Worm (Caenorhabditis elegans) whole organism, mixed stage, embryonic: Measurements from ENCODE around the gene plpp-1.2.
A peak's percentile ranks its signal among the peaks of the same experiment; 100 is the strongest.

Experiments
- M03D4.4 ChIP-seq: sonication (generic microtip); optimal IDR thresholded peaks from 2 replicates; lab custom pipeline; 2017; ENCODE audit warnings: mild to moderate bottlenecking, missing genetic modification characterization, missing compliant biosample characterization
- bed-3 ChIP-seq: fragments of 200-800 bp; sonication (Bioruptor generic); optimal IDR thresholded peaks from 3 replicates; lab custom pipeline; 2018; ENCODE audit warnings: mild to moderate bottlenecking, missing genetic modification characterization, moderate library complexity, missing compliant biosample characterization
- blmp-1 ChIP-seq: fragments of 150-350 bp; optimal IDR thresholded peaks from 2 replicates; lab custom pipeline; 2014; ENCODE audit warnings: missing biosample characterization, missing genetic modification characterization
- ceh-39 ChIP-seq: fragments of 150-350 bp; optimal IDR thresholded peaks from 2 replicates; lab custom pipeline; 2014; ENCODE audit warnings: missing biosample characterization, missing genetic modification characterization
- ceh-43 ChIP-seq: fragments of 200-800 bp; sonication (Bioruptor generic); optimal IDR thresholded peaks from 2 replicates; lab custom pipeline; 2018; ENCODE audit warnings: mild to moderate bottlenecking, missing genetic modification characterization, moderate library complexity, missing compliant biosample characterization
- ceh-83 ChIP-seq: fragments of 200-800 bp; sonication (Bioruptor generic); optimal IDR thresholded peaks from 2 replicates; lab custom pipeline; 2018; ENCODE audit warnings: mild to moderate bottlenecking, missing genetic modification characterization, missing compliant biosample characterization
- ces-1 ChIP-seq: fragments of 150-350 bp; optimal IDR thresholded peaks from 2 replicates; lab custom pipeline; 2014; ENCODE audit warnings: missing biosample characterization, missing genetic modification reagents, missing genetic modification characterization
- cnd-1 ChIP-seq: fragments of 200-800 bp; sonication (Bioruptor generic); optimal IDR thresholded peaks from 2 replicates; lab custom pipeline; 2018; ENCODE audit warnings: mild to moderate bottlenecking, missing genetic modification characterization, missing compliant biosample characterization
- elt-1 ChIP-seq: sonication (generic microtip); optimal IDR thresholded peaks from 2 replicates; lab custom pipeline; 2017; ENCODE audit warnings: missing genetic modification characterization, mild to moderate bottlenecking, missing compliant biosample characterization, antibody characterized with exemption, moderate library complexity, borderline replicate concordance; ENCODE audit not compliant: insufficient read depth
- elt-3 ChIP-seq: fragments of 150-350 bp; optimal IDR thresholded peaks from 2 replicates; lab custom pipeline; 2014; ENCODE audit warnings: missing biosample characterization, missing genetic modification characterization
- flh-1 ChIP-seq: fragments of 200-800 bp; sonication (Bioruptor generic); optimal IDR thresholded peaks from 2 replicates; lab custom pipeline; 2018; ENCODE audit warnings: mild to moderate bottlenecking, missing genetic modification characterization, moderate library complexity, missing compliant biosample characterization
- ham-2 ChIP-seq: fragments of 200-800 bp; sonication (Bioruptor generic); optimal IDR thresholded peaks from 2 replicates; lab custom pipeline; 2018; ENCODE audit warnings: mild to moderate bottlenecking, missing genetic modification characterization, missing compliant biosample characterization
- lin-13 ChIP-seq: fragments of 150-350 bp; optimal IDR thresholded peaks from 2 replicates; lab custom pipeline; 2014; ENCODE audit warnings: missing biosample characterization, missing genetic modification characterization
- lin-32 ChIP-seq: fragments of 200-800 bp; sonication (Bioruptor generic); optimal IDR thresholded peaks from 2 replicates; lab custom pipeline; 2018; ENCODE audit warnings: mild to moderate bottlenecking, missing genetic modification characterization, missing compliant biosample characterization
- lsy-2 ChIP-seq: fragments of 150-350 bp; optimal IDR thresholded peaks from 2 replicates; lab custom pipeline; 2014; ENCODE audit warnings: missing biosample characterization, missing genetic modification characterization
- mep-1 ChIP-seq: fragments of 150-350 bp; optimal IDR thresholded peaks from 2 replicates; lab custom pipeline; 2017; ENCODE audit warnings: missing biosample characterization, missing genetic modification reagents, missing genetic modification characterization, inconsistent platforms
- mls-2 ChIP-seq: sonication (generic microtip); optimal IDR thresholded peaks from 2 replicates; lab custom pipeline; 2016; ENCODE audit warnings: mild to moderate bottlenecking, missing genetic modification characterization, moderate library complexity, missing compliant biosample characterization
- nhr-2 ChIP-seq: fragments of 150-350 bp; optimal IDR thresholded peaks from 2 replicates; lab custom pipeline; 2014; ENCODE audit warnings: missing biosample characterization, missing genetic modification characterization
- nhr-28 ChIP-seq: fragments of 150-350 bp; optimal IDR thresholded peaks from 2 replicates; lab custom pipeline; 2014; ENCODE audit warnings: missing biosample characterization, missing genetic modification characterization
- pha-4 ChIP-seq: fragments of 150-350 bp; optimal IDR thresholded peaks from 2 replicates; lab custom pipeline; 2018; ENCODE audit warnings: missing biosample characterization, missing genetic modification reagents, missing genetic modification characterization
- sem-2 ChIP-seq: fragments of 200-800 bp; sonication (Bioruptor generic); optimal IDR thresholded peaks from 2 replicates; lab custom pipeline; 2018; ENCODE audit warnings: mild to moderate bottlenecking, missing genetic modification characterization, missing compliant biosample characterization
- snpc-4 ChIP-seq: fragments of 150-350 bp; optimal IDR thresholded peaks from 2 replicates; lab custom pipeline; 2014; ENCODE audit warnings: missing biosample characterization, missing genetic modification characterization
- sptf-1 ChIP-seq: sonication (generic microtip); optimal IDR thresholded peaks from 2 replicates; lab custom pipeline; 2017; ENCODE audit warnings: mild to moderate bottlenecking, missing genetic modification characterization, moderate library complexity, missing compliant biosample characterization
- tbx-8 ChIP-seq: fragments of 200-800 bp; sonication (Bioruptor generic); optimal IDR thresholded peaks from 2 replicates; lab custom pipeline; 2018; ENCODE audit warnings: mild to moderate bottlenecking, missing genetic modification characterization, moderate library complexity, missing compliant biosample characterization
- unc-120 ChIP-seq: sonication (generic microtip); optimal IDR thresholded peaks from 2 replicates; lab custom pipeline; 2017; ENCODE audit warnings: missing genetic modification characterization, missing compliant biosample characterization; ENCODE audit not compliant: poor library complexity, severe bottlenecking
- unc-39 ChIP-seq: fragments of 150-350 bp; optimal IDR thresholded peaks from 2 replicates; lab custom pipeline; 2014; ENCODE audit warnings: missing biosample characterization, missing genetic modification characterization
- unc-62 ChIP-seq: fragments of 150-350 bp; optimal IDR thresholded peaks from 2 replicates; lab custom pipeline; 2014; ENCODE audit warnings: missing biosample characterization, missing genetic modification reagents, missing genetic modification characterization
- zip-8 ChIP-seq: fragments of 150-350 bp; optimal IDR thresholded peaks from 2 replicates; lab custom pipeline; 2014; ENCODE audit warnings: missing biosample characterization, missing genetic modification characterization

The plpp-1.2 gene

DNA sequence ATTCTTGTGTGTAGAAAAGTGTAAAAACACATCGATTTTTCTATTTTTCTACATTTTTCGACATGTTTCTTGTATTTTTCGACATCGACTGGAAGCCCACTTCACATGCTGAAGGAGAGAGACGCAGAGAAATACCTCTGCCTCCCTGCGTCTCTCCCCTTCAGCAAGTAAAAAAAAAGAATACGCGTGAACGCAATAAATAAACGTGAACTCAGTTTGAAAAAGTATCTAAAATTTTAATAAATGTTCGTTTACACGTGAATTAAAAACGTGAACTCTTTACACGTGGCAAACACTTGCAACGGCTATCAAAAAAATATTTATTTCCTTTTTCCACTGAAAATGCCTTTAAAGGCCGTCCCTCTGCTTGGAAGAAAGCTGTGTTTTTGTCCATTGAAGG, 17.6 kb downstream of the plpp-1.2 start, which contains the start of gene R05G9.1:
Gene R05G9.1, plus strand, starts transcription at position 343 of the 400 bp plus-strand sequence.
- TF ChIP-seq M03D4.4 (tag; lab: Kevin White, UChicago) (no peak), flh-1 (GFP tag; lab: Kevin White, UChicago) (no peak)

DNA sequence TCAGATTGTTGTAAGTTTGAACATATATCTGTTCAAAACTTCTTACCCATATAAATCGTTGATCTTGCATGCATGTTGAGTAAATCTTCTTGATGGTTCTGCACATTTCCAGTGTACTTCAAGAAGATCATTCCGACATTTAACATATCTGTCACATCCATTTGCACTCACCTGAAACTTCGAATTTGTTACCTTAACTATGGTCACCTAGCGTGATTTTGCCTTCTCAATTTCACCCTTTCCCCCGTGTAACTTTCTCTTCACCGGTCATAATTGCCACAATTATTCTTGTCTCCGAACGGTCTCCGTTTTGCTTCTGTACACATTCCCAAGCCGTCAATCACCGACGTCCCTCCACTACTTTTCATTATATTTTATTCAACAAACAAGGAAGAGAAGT, 28.1 kb downstream of the plpp-1.2 start:
- TF ChIP-seq mls-2 (tag; lab: Kevin White, UChicago) (no peak), ceh-83 (GFP tag; lab: Kevin White, UChicago) (no peak), nhr-28 (tag; lab: Kevin White, UChicago) (no peak), snpc-4 (tag; lab: Kevin White, UChicago) (no peak), lin-32 (no peak), ham-2 (GFP tag; lab: Kevin White, UChicago) (no peak)

DNA sequence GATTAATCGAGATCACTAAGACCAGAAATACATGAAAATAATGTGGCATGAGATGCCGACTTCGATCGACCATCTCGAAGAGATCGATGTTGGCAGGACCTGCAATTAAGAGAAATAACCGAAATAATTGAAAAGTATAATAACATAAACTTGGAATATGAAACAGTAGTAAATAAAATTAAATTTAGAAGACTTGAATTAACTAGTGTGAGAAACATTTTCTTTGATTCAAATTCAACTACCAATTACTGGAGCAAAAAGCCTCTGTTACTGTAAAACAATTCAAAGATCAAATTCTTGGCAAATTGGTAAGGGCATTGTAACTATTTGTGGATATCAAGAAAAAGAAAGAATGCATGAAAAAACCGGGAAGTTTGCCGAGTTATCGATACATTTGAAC, 28.6 kb downstream of the plpp-1.2 start, which contains the start of gene R05G9R.1:
Gene R05G9R.1, minus strand, starts transcription at position 101 of the 400 bp plus-strand sequence.
- no peak for TF ChIP-seq unc-62 (GFP tag; lab: Kevin White, UChicago)
- no peak for TF ChIP-seq sem-2 (GFP tag; lab: Kevin White, UChicago)
- no peak for TF ChIP-seq lsy-2 (tag; lab: Kevin White, UChicago)
- TF ChIP-seq tbx-8 (GFP tag; lab: Kevin White, UChicago): no peak
- no peak for TF ChIP-seq unc-39 (tag; lab: Kevin White, UChicago)
- no peak for TF ChIP-seq nhr-2
- no peak for TF ChIP-seq zip-8
- TF ChIP-seq ham-2 (GFP tag; lab: Kevin White, UChicago): no peak
- TF ChIP-seq ces-1: no peak
- TF ChIP-seq ceh-83 (GFP tag; lab: Kevin White, UChicago): no peak
- TF ChIP-seq elt-3 (tag; lab: Kevin White, UChicago): no peak
- no peak for TF ChIP-seq snpc-4 (tag; lab: Kevin White, UChicago)
- no peak for TF ChIP-seq unc-120 (tag; lab: Kevin White, UChicago)
- TF ChIP-seq sptf-1 (tag; lab: Kevin White, UChicago): no peak
- TF ChIP-seq pha-4: no peak
- TF ChIP-seq flh-1 (GFP tag; lab: Kevin White, UChicago): no peak

DNA sequence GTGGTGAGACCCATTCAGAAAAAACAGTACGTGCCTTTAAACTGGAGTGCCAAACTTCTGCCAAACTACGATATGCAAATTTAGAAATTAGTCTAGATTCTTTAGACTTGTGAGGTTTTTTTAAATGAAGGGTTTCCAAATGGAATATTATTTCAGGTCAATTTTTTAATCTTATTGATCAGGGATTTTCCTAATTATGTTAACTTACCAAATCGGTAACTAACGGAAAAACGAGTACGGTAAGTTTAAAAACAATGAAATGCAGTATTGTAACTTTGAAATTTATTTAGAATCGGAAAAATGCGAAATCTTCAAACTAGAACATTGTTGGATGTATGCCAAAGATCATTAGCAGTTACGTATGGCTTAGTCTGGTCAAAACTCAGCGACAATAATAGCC, 31.0 kb downstream of the plpp-1.2 start, which contains the start of gene C56E6.7:
Gene C56E6.7, plus strand, starts transcription at position 301 of the 400 bp plus-strand sequence.
- TF ChIP-seq mep-1 (tag; lab: Kevin White, UChicago): no peak
- no peak for TF ChIP-seq ceh-39 (tag; lab: Kevin White, UChicago)
- TF ChIP-seq lsy-2 (tag; lab: Kevin White, UChicago): no peak
- no peak for TF ChIP-seq zip-8
- TF ChIP-seq cnd-1 (tag; lab: Kevin White, UChicago): no peak
- no peak for TF ChIP-seq lin-13 (tag; lab: Kevin White, UChicago)
- TF ChIP-seq unc-39 (tag; lab: Kevin White, UChicago): no peak
- no peak for TF ChIP-seq ham-2 (GFP tag; lab: Kevin White, UChicago)
- no peak for TF ChIP-seq ces-1
- TF ChIP-seq ceh-43 (GFP tag; lab: Kevin White, UChicago): no peak
- no peak for TF ChIP-seq elt-3 (tag; lab: Kevin White, UChicago)
- no peak for TF ChIP-seq nhr-28 (tag; lab: Kevin White, UChicago)
- TF ChIP-seq elt-1 (tag; lab: Kevin White, UChicago): no peak
- TF ChIP-seq ceh-83 (GFP tag; lab: Kevin White, UChicago): no peak

- peak; percentile 72 for TF ChIP-seq lsy-2 (tag; lab: Kevin White, UChicago)
- TF ChIP-seq blmp-1 (tag; lab: Kevin White, UChicago): no peak
- no peak for TF ChIP-seq elt-3 (tag; lab: Kevin White, UChicago)
- TF ChIP-seq, all 35 proteins: peak for 1
Measured at ce11 chrII:6519703-6520102, 34.4 kb downstream of the plpp-1.2 start.

ce11 chrII:6520103-6520502, 34.8 kb downstream of the plpp-1.2 start:
- TF ChIP-seq bed-3 (GFP tag; lab: Kevin White, UChicago): no peak
